Fruit fly (Drosophila melanogaster): ENCODE data around the gene CG15892.
A peak's percentile ranks its signal among the peaks of the same experiment; 100 is the strongest.

The CG15892 gene

dm6 chrX:6263614-6264130 lies 30.5 kb downstream of the CG15892 start (continued):
- TF ChIP-seq CG15011 (GFP tag; optimal IDR thresholded peaks at IDR 0.05) = peak; percentile 79
- TF ChIP-seq CG9437 (GFP tag; optimal IDR thresholded peaks at IDR 0.05) = peak; percentile 80
- TF ChIP-seq dmrt11E (tag; optimal IDR thresholded peaks at IDR 0.05) = peak; percentile 1
- TF ChIP-seq CG13775 (GFP tag; optimal IDR thresholded peaks at IDR 0.05) = peak; percentile 70
- peak; percentile 72 for TF ChIP-seq CG15514 (GFP tag; optimal IDR thresholded peaks at IDR 0.05)
- peak; percentile 46 for TF ChIP-seq Six4 (GFP tag; optimal IDR thresholded peaks at IDR 0.05)
- TF ChIP-seq CG6254 (GFP tag; optimal IDR thresholded peaks at IDR 0.05) = peak; percentile 62
- TF ChIP-seq row (GFP tag; IDR thresholded peaks at IDR 0.05) = peak; percentile 76
- TF ChIP-seq CG9797 (GFP tag; optimal IDR thresholded peaks at IDR 0.05) = no peak
- TF ChIP-seq psq (GFP tag; optimal IDR thresholded peaks at IDR 0.05) = no peak
- TF ChIP-seq E2f2 (GFP tag; IDR thresholded peaks at IDR 0.05) = peak; percentile 42; the same call in 1 of the 2 replicates
- peak; percentile 59 for TF ChIP-seq CG6654 (GFP tag; optimal IDR thresholded peaks at IDR 0.05)
- peak; percentile 61 for TF ChIP-seq sisA (GFP tag; IDR thresholded peaks at IDR 0.05)
- TF ChIP-seq abd-A (tag; optimal IDR thresholded peaks at IDR 0.05) = peak; percentile 51
- no peak for TF ChIP-seq corto (GFP tag; optimal IDR thresholded peaks at IDR 0.05)
- TF ChIP-seq Awh (GFP tag; IDR thresholded peaks at IDR 0.05) = 0 out of 2 replicates have a peak, but pooled peaks have one; percentile 9
- TF ChIP-seq CG8290 (GFP tag; optimal IDR thresholded peaks at IDR 0.05) = no peak
- peak in 1 of 2 experiments; percentile 64 for TF ChIP-seq CG8290 (tag; optimal IDR thresholded peaks at IDR 0.05)
- TF ChIP-seq zfh2 (GFP tag; optimal IDR thresholded peaks at IDR 0.05) = peak; percentile 37
- no peak for TF ChIP-seq CG10431 (GFP tag; optimal IDR thresholded peaks at IDR 0.05)
- no peak for TF ChIP-seq Opbp (GFP tag; IDR thresholded peaks at IDR 0.05; ENCODE audit: partially characterized antibody)
- no peak for TF ChIP-seq h (optimal IDR thresholded peaks at IDR 0.05)
- no peak for TF ChIP-seq CG2889 (GFP tag; IDR thresholded peaks at IDR 0.05)
- no peak for TF ChIP-seq CG16779 (GFP tag; IDR thresholded peaks at IDR 0.05)
- TF ChIP-seq cad (GFP tag; optimal IDR thresholded peaks at IDR 0.05) = no peak
- no peak for TF ChIP-seq ro (GFP tag; IDR thresholded peaks at IDR 0.05)
- peak; percentile 17 for TF ChIP-seq CG17186 (GFP tag; optimal IDR thresholded peaks at IDR 0.05)
- TF ChIP-seq Atf6 (GFP tag; IDR thresholded peaks at IDR 0.05) = peak; percentile 84
- TF ChIP-seq ken (GFP tag; IDR thresholded peaks at IDR 0.05) = no peak
- TF ChIP-seq crol (GFP tag; IDR thresholded peaks at IDR 0.05) = 0 out of 2 replicates have a peak, but pooled peaks have one; percentile 10
- peak; percentile 24 for TF ChIP-seq CG1529 (GFP tag; optimal IDR thresholded peaks at IDR 0.05)
- no peak for TF ChIP-seq MESR4 (GFP tag; optimal IDR thresholded peaks at IDR 0.05)
- peak; percentile 41 for TF ChIP-seq Side (GFP tag; optimal IDR thresholded peaks at IDR 0.05)
- TF ChIP-seq Hr51 (GFP tag; optimal IDR thresholded peaks at IDR 0.05) = peak; percentile 4 to 87
- TF ChIP-seq lov (optimal IDR thresholded peaks at IDR 0.05) = no peak
- TF ChIP-seq lov (GFP tag; IDR thresholded peaks at IDR 0.05) = no peak
- peak; percentile 71 for TF ChIP-seq CG32532 (GFP tag; IDR thresholded peaks at IDR 0.05)
- no peak for TF ChIP-seq otp (GFP tag; IDR thresholded peaks at IDR 0.05)
- TF ChIP-seq CoRest (tag; optimal IDR thresholded peaks at IDR 0.05) = peak; percentile 83
- TF ChIP-seq ttk (GFP tag; IDR thresholded peaks at IDR 0.05) = peak; percentile 43; the same call in 1 of the 2 replicates
- TF ChIP-seq btn (GFP tag; optimal IDR thresholded peaks at IDR 0.05) = no peak
- peak; percentile 60 for TF ChIP-seq mam (GFP tag; optimal IDR thresholded peaks at IDR 0.05)
- no peak for TF ChIP-seq CG4617 (GFP tag; optimal IDR thresholded peaks at IDR 0.05; ENCODE audit: borderline replicate concordance)
- peak; percentile 40 for TF ChIP-seq CG7928 (GFP tag; optimal IDR thresholded peaks at IDR 0.05)
- peak; percentile 4 for TF ChIP-seq shn (GFP tag; optimal IDR thresholded peaks at IDR 0.05)
- TF ChIP-seq scrt (GFP tag; optimal IDR thresholded peaks at IDR 0.05) = peak; percentile 80
- TF ChIP-seq CG11695 (GFP tag; IDR thresholded peaks at IDR 0.05) = peak; percentile 78
- TF ChIP-seq CG17359 (tag; optimal IDR thresholded peaks at IDR 0.05) = peak; percentile 75
- peak; percentile 32 for TF ChIP-seq CG30431 (GFP tag; optimal IDR thresholded peaks at IDR 0.05)
- peak; percentile 79 for TF ChIP-seq CG18476 (GFP tag; optimal IDR thresholded peaks at IDR 0.05)
- TF ChIP-seq CG10274 (GFP tag; optimal IDR thresholded peaks at IDR 0.05) = peak; percentile 72
